Worm (Caenorhabditis elegans) whole organism, L4 larva: ENCODE measurements around the gene egl-21.

Experiments
- D1046.2 ChIP-seq: fragments of 200-800 bp; sonication (Bioruptor generic); IDR thresholded peaks from 2 replicates; pipeline ENCODE4 v1.3.6; 2022; ENCODE audit warnings: missing genetic modification characterization, missing compliant biosample characterization
- F44E2.7 ChIP-seq: fragments of 200-800 bp; sonication (Bioruptor generic); IDR thresholded peaks from 2 replicates; pipeline ENCODE4 v2.1.2; 2022; ENCODE audit warnings: missing genetic modification characterization, missing compliant biosample characterization
- Y105C5A.15 ChIP-seq: fragments of 200-800 bp; sonication (Bioruptor generic); IDR thresholded peaks from 2 replicates; pipeline ENCODE4 v1.3.6; 2022; ENCODE audit warnings: missing genetic modification characterization, missing compliant biosample characterization
- aha-1 ChIP-seq: fragments of 150-350 bp; peaks from one replicate; lab custom pipeline; 2014; ENCODE audit warnings: missing biosample characterization, missing genetic modification characterization
- ceh-32 ChIP-seq: sonication (generic microtip); optimal IDR thresholded peaks from 2 replicates; lab custom pipeline; 2016; ENCODE audit warnings: mild to moderate bottlenecking, missing genetic modification characterization, missing compliant biosample characterization; ENCODE audit not compliant: poor library complexity
- daf-16 ChIP-seq, 3 experiments: sonication (generic microtip); optimal IDR thresholded peaks; 2 replicates each; lab custom pipeline; 2016 to 2017; ENCODE audit warnings: missing genetic modification characterization in 3 of 3, missing genetic modification reagents in 3 of 3, mild to moderate bottlenecking in 2 of 3, missing compliant biosample characterization in 2 of 3, missing biosample characterization in 1 of 3, moderate library complexity in 1 of 3
- daf-19 ChIP-seq: fragments of 200-800 bp; sonication (Bioruptor generic); conservative IDR thresholded peaks from 2 replicates; pipeline ENCODE4 v1.3.6; 2022; ENCODE audit warnings: missing genetic modification characterization, missing compliant biosample characterization
- hif-1 ChIP-seq, 2 experiments: sonication (generic microtip); optimal IDR thresholded peaks; 2 replicates each; lab custom pipeline; 2016 to 2017; ENCODE audit warnings: missing compliant biosample characterization in 2 of 2, missing genetic modification characterization in 2 of 2, missing genetic modification reagents in 2 of 2, missing genotype in 2 of 2, mild to moderate bottlenecking in 1 of 2
- hlh-30 ChIP-seq: sonication (generic microtip); optimal IDR thresholded peaks from 2 replicates; lab custom pipeline; 2017; ENCODE audit warnings: antibody characterized with exemption, mild to moderate bottlenecking, missing genetic modification characterization, missing compliant biosample characterization; ENCODE audit not compliant: insufficient read depth
- lin-39 ChIP-seq: fragments of 150-350 bp; optimal IDR thresholded peaks from 2 replicates; lab custom pipeline; 2014; ENCODE audit warnings: missing biosample characterization, missing genetic modification reagents, missing genetic modification characterization
- madf-5 ChIP-seq, 2 experiments: fragments of 200-800 bp; sonication (Bioruptor generic); IDR thresholded peaks; 2 replicates each; pipeline ENCODE4 v1.3.6; 2022; ENCODE audit warnings: missing compliant biosample characterization in 2 of 2, missing genetic modification characterization in 2 of 2
- madf-9 ChIP-seq: fragments of 200-800 bp; sonication (Bioruptor generic); conservative IDR thresholded peaks from 2 replicates; pipeline ENCODE4 v1.3.6; 2022; ENCODE audit warnings: missing genetic modification reagents, missing genetic modification characterization, missing compliant biosample characterization
- mdt-29 ChIP-seq: fragments of 200-800 bp; sonication (Bioruptor generic); IDR thresholded peaks from 2 replicates; pipeline ENCODE4 v1.3.6; 2022; ENCODE audit warnings: missing genetic modification reagents, missing genetic modification characterization, missing compliant biosample characterization
- nhr-111 ChIP-seq: fragments of 200-800 bp; sonication (Bioruptor generic); optimal IDR thresholded peaks from 2 replicates; lab custom pipeline; 2018; ENCODE audit warnings: mild to moderate bottlenecking, missing genetic modification characterization, missing compliant biosample characterization
- nhr-25 ChIP-seq: sonication (generic microtip); optimal IDR thresholded peaks from 2 replicates; lab custom pipeline; 2017; ENCODE audit warnings: missing genetic modification characterization, mild to moderate bottlenecking, missing compliant biosample characterization, antibody characterized with exemption, moderate library complexity, borderline replicate concordance; ENCODE audit not compliant: insufficient read depth
- nhr-28 ChIP-seq: fragments of 150-350 bp; optimal IDR thresholded peaks from 2 replicates; lab custom pipeline; 2014; ENCODE audit warnings: missing biosample characterization, missing genetic modification characterization
- pqm-1 ChIP-seq: sonication (generic microtip); optimal IDR thresholded peaks from 2 replicates; lab custom pipeline; 2017; ENCODE audit warnings: missing biosample characterization, missing genetic modification characterization
- rbr-2 ChIP-seq: sonication (generic microtip); optimal IDR thresholded peaks from 2 replicates; lab custom pipeline; 2016; ENCODE audit warnings: missing genotype, missing genetic modification characterization, missing compliant biosample characterization
- set-16 ChIP-seq: fragments of 200-800 bp; sonication (Bioruptor generic); IDR thresholded peaks from 2 replicates; pipeline ENCODE4 v1.3.6; 2022; ENCODE audit warnings: missing genetic modification reagents, missing genetic modification characterization, missing compliant biosample characterization
- skn-1 ChIP-seq: fragments of 150-350 bp; optimal IDR thresholded peaks from 2 replicates; lab custom pipeline; 2014; ENCODE audit warnings: missing biosample characterization, missing genetic modification characterization
- zag-1 ChIP-seq: fragments of 150-350 bp; optimal IDR thresholded peaks from 2 replicates; lab custom pipeline; 2014; ENCODE audit warnings: missing biosample characterization, missing genetic modification characterization
- zfp-2 ChIP-seq: sonication (generic microtip); optimal IDR thresholded peaks from 2 replicates; lab custom pipeline; 2016; ENCODE audit warnings: mild to moderate bottlenecking, missing genetic modification characterization, missing compliant biosample characterization

egl-21 gene

DNA sequence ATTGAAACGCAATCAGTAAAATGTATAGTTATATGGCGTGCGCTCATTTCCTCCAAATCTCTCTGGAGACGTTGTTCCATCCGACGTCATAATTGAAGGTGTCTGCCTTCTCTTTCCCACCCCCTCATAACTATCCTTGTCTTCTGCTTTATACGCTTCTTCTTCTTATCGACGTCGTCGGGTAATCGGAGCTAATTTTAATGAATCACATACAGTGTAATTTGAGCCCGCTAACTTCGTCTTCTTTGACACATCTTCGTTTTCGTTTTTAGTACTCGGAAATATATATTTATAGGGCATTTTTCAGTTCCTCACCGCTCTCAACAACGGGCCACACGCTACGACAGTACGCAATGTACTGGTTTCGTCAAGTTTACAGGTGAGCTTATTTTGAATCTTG, 45.2 kb downstream of the egl-21 start, which contains the start of gene ins-1:
Gene ins-1, plus strand, starts transcription at position 301 of the 400 bp plus-strand sequence.
- TF ChIP-seq lin-39 (no peak), zag-1 (tag; lab: Kevin White, UChicago) (no peak), zfp-2 (tag; lab: Kevin White, UChicago) (no peak), ceh-32 (no peak), daf-19 (GFP tag; lab: Robert Waterston, UW) (no peak), nhr-111 (GFP tag; lab: Kevin White, UChicago) (no peak), nhr-25 (tag; lab: Kevin White, UChicago) (no peak), D1046.2 (GFP tag; lab: Robert Waterston, UW) (no peak), set-16 (no peak)

DNA sequence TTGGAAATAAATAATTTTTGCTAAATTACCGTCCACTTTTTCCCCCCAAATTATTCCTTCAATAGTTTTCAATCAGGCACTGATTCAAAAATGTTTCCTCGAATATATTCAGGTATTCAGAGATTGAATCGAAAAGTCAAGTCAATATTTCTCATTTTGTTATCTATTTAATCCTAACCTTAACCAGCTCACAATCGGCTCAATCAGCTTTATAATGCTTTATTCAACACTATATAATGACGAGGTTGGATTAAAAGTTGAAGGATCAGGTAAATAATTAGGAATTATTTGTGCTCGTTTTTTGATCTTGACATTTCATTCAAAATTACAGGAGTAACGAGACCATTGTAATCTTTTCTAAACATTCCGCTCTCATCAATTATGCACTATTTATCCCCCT, 51.1 kb downstream of the egl-21 start:
- TF ChIP-seq aha-1 (peak; percentile 56), zfp-2 (tag; lab: Kevin White, UChicago) (no peak)

DNA sequence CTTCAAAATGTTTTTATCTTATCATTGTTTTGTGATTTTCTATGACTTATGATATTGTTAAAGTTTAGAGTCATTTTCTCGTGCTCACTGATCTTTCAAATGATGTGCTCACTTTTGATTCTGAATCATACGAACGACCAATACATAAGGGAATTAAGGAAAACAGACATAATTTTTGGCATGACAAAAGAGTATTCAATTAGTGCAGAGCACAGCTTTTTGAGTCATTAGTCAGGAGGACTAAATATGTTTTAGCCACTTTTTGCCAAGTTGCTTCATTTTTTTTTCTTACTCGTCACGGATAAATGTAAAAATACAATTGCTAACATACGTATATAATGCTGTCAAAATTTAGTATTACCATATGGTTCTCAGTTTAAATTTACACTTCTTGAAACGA, 52.5 kb downstream of the egl-21 start, which contains the start of gene F13B12.2:
Gene F13B12.2, minus strand, starts transcription at position 2 of the 400 bp plus-strand sequence.
- peak; percentile 29 for TF ChIP-seq nhr-28 (tag; lab: Kevin White, UChicago)
- TF ChIP-seq hlh-30 (tag; lab: Kevin White, UChicago), result peak; percentile 24
- no peak for TF ChIP-seq madf-5 (GFP tag; IDR thresholded peaks at IDR 0.05; lab: Robert Waterston, UW)
- no peak for TF ChIP-seq madf-9 (GFP tag; lab: Robert Waterston, UW)
- TF ChIP-seq skn-1 (tag; lab: Kevin White, UChicago), result no peak
- no peak for TF ChIP-seq Y105C5A.15 (GFP tag; lab: Robert Waterston, UW)
- no peak for TF ChIP-seq rbr-2 (tag; lab: Kevin White, UChicago)
- no peak for TF ChIP-seq D1046.2 (GFP tag; lab: Robert Waterston, UW)
- no peak for TF ChIP-seq mdt-29 (GFP tag; lab: Robert Waterston, UW)
- TF ChIP-seq daf-16 (GFP tag; optimal IDR thresholded peaks at IDR 0.05; lab: Kevin White, UChicago), result no peak
- TF ChIP-seq daf-16 (tag; optimal IDR thresholded peaks at IDR 0.05; lab: Kevin White, UChicago), result peak; percentile 50
- TF ChIP-seq hif-1 (tag; optimal IDR thresholded peaks at IDR 0.05; lab: Kevin White, UChicago), result no peak
- no peak for TF ChIP-seq F44E2.7 (GFP tag; lab: Robert Waterston, UW)
- TF ChIP-seq pqm-1 (tag; lab: Kevin White, UChicago), result peak; percentile 15
